Worm (Caenorhabditis elegans) whole organism, L4 larva: ENCODE measurements around the gene pptr-2.
A peak's percentile ranks its signal among the peaks of the same experiment; 100 is the strongest.

Experiments used
- R02D3.7 ChIP-seq: fragments of 150-350 bp; sonication (generic microtip); optimal IDR thresholded peaks from 3 replicates; lab custom pipeline; 2014; ENCODE audit warnings: missing biosample characterization, missing genetic modification characterization
- T26A8.4 ChIP-seq: fragments of 200-800 bp; sonication (Bioruptor generic); IDR thresholded peaks from 2 replicates; pipeline ENCODE4 v1.3.6; 2022; ENCODE audit warnings: missing genetic modification characterization, missing compliant biosample characterization
- ama-1 ChIP-seq: fragments of 150-350 bp; optimal IDR thresholded peaks from 2 replicates; lab custom pipeline; 2014; ENCODE audit warnings: inconsistent platforms, mixed read lengths
- ceh-20 ChIP-seq: fragments of 200-800 bp; sonication (Bioruptor generic); IDR thresholded peaks from 2 replicates; pipeline ENCODE4 v1.3.6; 2022; ENCODE audit warnings: missing genetic modification reagents, missing genetic modification characterization, missing compliant biosample characterization
- ces-1 ChIP-seq: fragments of 150-350 bp; sonication (generic microtip); optimal IDR thresholded peaks from 4 replicates; lab custom pipeline; 2014; ENCODE audit warnings: missing biosample characterization, missing genetic modification reagents, missing genetic modification characterization
- ctbp-1 ChIP-seq: fragments of 200-800 bp; sonication (Bioruptor generic); IDR thresholded peaks from 2 replicates; pipeline ENCODE4 v1.3.6; 2022; ENCODE audit warnings: missing genetic modification reagents, missing genetic modification characterization, missing compliant biosample characterization
- nhr-102 ChIP-seq: sonication (generic microtip); optimal IDR thresholded peaks from 2 replicates; lab custom pipeline; 2016; ENCODE audit warnings: mild to moderate bottlenecking, missing genetic modification characterization, moderate library complexity, missing compliant biosample characterization
- nhr-11 ChIP-seq: fragments of 150-350 bp; optimal IDR thresholded peaks from 2 replicates; lab custom pipeline; 2014; ENCODE audit warnings: missing biosample characterization, missing genetic modification characterization
- nhr-237 ChIP-seq: sonication (generic microtip); optimal IDR thresholded peaks from 2 replicates; lab custom pipeline; 2017; ENCODE audit warnings: missing biosample characterization, missing genetic modification characterization
- skn-1 ChIP-seq: fragments of 150-350 bp; optimal IDR thresholded peaks from 2 replicates; lab custom pipeline; 2014; ENCODE audit warnings: missing biosample characterization, missing genetic modification characterization
- ztf-11 ChIP-seq: fragments of 150-350 bp; optimal IDR thresholded peaks from 2 replicates; lab custom pipeline; 2014; ENCODE audit warnings: missing biosample characterization, missing genetic modification characterization

DNA sequence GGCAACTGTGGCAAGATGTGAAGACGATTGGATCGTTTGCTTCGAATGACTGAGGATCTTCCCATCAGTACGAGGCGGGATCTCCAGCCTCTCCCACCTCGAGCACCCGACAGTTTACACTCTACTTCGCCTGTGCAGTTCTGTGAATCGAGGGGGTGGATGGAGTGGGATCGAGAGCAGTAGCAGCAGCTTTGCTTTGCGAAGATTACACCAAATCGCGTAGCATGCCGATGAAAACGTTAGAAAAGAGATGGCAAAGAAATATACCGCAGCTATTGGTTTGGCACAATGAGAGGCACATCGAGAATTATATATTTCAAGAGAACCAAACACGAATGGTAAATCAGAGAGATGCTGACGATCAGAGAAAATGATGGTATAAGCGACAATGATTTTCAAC, 39.7 kb upstream of the pptr-2 start, which contains the start of gene act-3:
- TF ChIP-seq ama-1 (lab: Kevin White, UChicago) (no peak), nhr-237 (tag; lab: Kevin White, UChicago) (no peak), T26A8.4 (GFP tag; lab: Robert Waterston, UW) (no peak), ctbp-1 (GFP tag; lab: Robert Waterston, UW) (0 out of 2 replicates have a peak, but pooled peaks have one; percentile 10), ces-1 (no peak), nhr-11 (tag; lab: Kevin White, UChicago) (peak; percentile 46), ceh-20 (GFP tag; lab: Robert Waterston, UW) (no peak), R02D3.7 (tag; lab: Kevin White, UChicago) (no peak), ztf-11 (tag; lab: Kevin White, UChicago) (no peak), skn-1 (tag; lab: Kevin White, UChicago) (no peak), nhr-102 (tag; lab: Kevin White, UChicago) (no peak)
